Fruit fly (Drosophila melanogaster) whole organism, embryonic: ENCODE data around the gene CG11698.
A peak's percentile ranks its signal among the peaks of the same experiment; 100 is the strongest.

Experiments
- Aef1 ChIP-seq: fragments of 200-800 bp; sonication (Bioruptor generic); IDR thresholded peaks from 3 replicates; pipeline ENCODE4 v1.3.6; 2022; ENCODE audit warnings: missing biosample characterization, missing genetic modification characterization
- CG10366 ChIP-seq: fragments of 200-800 bp; sonication (Bioruptor generic); IDR thresholded peaks from 2 replicates; pipeline ENCODE4 v1.3.6; 2022; ENCODE audit warnings: missing biosample characterization, missing genetic modification characterization
- CG10565 ChIP-seq: fragments of 200-800 bp; sonication (Bioruptor generic); optimal IDR thresholded peaks from 3 replicates; lab custom pipeline; 2016; ENCODE audit warnings: missing biosample characterization, mild to moderate bottlenecking, missing genetic modification characterization
- CG10979 ChIP-seq: fragments of 200-800 bp; sonication (Bioruptor generic); optimal IDR thresholded peaks from 2 replicates; lab custom pipeline; 2018; ENCODE audit warnings: missing biosample characterization, mild to moderate bottlenecking, missing genetic modification characterization, moderate library complexity
- CG11247 ChIP-seq: fragments of 200-800 bp; sonication (Bioruptor generic); IDR thresholded peaks from 2 replicates; pipeline ENCODE4 v1.3.6; 2022; ENCODE audit warnings: missing biosample characterization, missing genetic modification characterization
- CG13287 ChIP-seq: fragments of 200-800 bp; sonication (Bioruptor generic); IDR thresholded peaks from 2 replicates; pipeline ENCODE4 v1.3.6; 2022; ENCODE audit warnings: missing biosample characterization, missing genetic modification characterization; ENCODE audit not compliant: partially characterized antibody
- CG13624 ChIP-seq: fragments of 200-800 bp; sonication (Bioruptor generic); optimal IDR thresholded peaks from 2 replicates; lab custom pipeline; 2016; ENCODE audit warnings: missing biosample characterization, missing genetic modification characterization
- CG15479 ChIP-seq: fragments of 200-800 bp; sonication (Bioruptor generic); optimal IDR thresholded peaks from 3 replicates; lab custom pipeline; 2019; ENCODE audit warnings: missing biosample characterization, mild to moderate bottlenecking, missing genetic modification characterization, moderate library complexity
- CG17612 ChIP-seq: fragments of 200-800 bp; sonication (Bioruptor generic); IDR thresholded peaks from 2 replicates; pipeline ENCODE4 v1.3.6; 2022; ENCODE audit warnings: missing biosample characterization, missing genetic modification characterization
- CG1792 ChIP-seq: fragments of 200-800 bp; sonication (Bioruptor generic); optimal IDR thresholded peaks from 2 replicates; lab custom pipeline; 2016; ENCODE audit warnings: missing biosample characterization, missing genetic modification characterization
- CG2199 ChIP-seq: fragments of 200-800 bp; sonication (Bioruptor generic); IDR thresholded peaks from 3 replicates; pipeline ENCODE4 v1.3.6; 2022; ENCODE audit warnings: missing biosample characterization, missing genetic modification characterization
- CG30431 ChIP-seq: fragments of 200-800 bp; sonication (Bioruptor generic); optimal IDR thresholded peaks from 2 replicates; lab custom pipeline; 2017; ENCODE audit warnings: missing biosample characterization, missing genetic modification characterization
- CG33557 ChIP-seq: fragments of 200-800 bp; sonication (Bioruptor generic); optimal IDR thresholded peaks from 2 replicates; lab custom pipeline; 2019; ENCODE audit warnings: missing biosample characterization, mild to moderate bottlenecking, missing genetic modification characterization, moderate library complexity
- CG34376 ChIP-seq: fragments of 200-800 bp; sonication (Bioruptor generic); optimal IDR thresholded peaks from 2 replicates; lab custom pipeline; 2018; ENCODE audit warnings: missing biosample characterization, mild to moderate bottlenecking, missing genetic modification characterization
- CG34422 ChIP-seq: fragments of 200-800 bp; sonication (Bioruptor generic); IDR thresholded peaks from 3 replicates; pipeline ENCODE4 v1.3.6; 2022; ENCODE audit warnings: missing biosample characterization, missing genetic modification characterization
- CG4730 ChIP-seq: fragments of 200-800 bp; sonication (Bioruptor generic); IDR thresholded peaks from 2 replicates; pipeline ENCODE4 v1.3.6; 2022; ENCODE audit warnings: missing biosample characterization, missing genetic modification characterization
- Dbx ChIP-seq: fragments of 200-800 bp; sonication (Bioruptor generic); IDR thresholded peaks from 3 replicates; pipeline ENCODE4 v1.3.6; 2022; ENCODE audit warnings: missing biosample characterization, missing genetic modification characterization
- Elba2 ChIP-seq: fragments of 200-800 bp; sonication (Bioruptor generic); optimal IDR thresholded peaks from 3 replicates; lab custom pipeline; 2016; ENCODE audit warnings: missing biosample characterization, missing genetic modification characterization
- Ets65A ChIP-seq: fragments of 200-800 bp; sonication (Bioruptor generic); peaks from one replicate; lab custom pipeline; 2016; ENCODE audit warnings: missing biosample characterization, missing genetic modification characterization
- HmgZ ChIP-seq: fragments of 200-800 bp; sonication (Bioruptor generic); optimal IDR thresholded peaks from 2 replicates; lab custom pipeline; 2018; ENCODE audit warnings: missing biosample characterization, mild to moderate bottlenecking, missing genetic modification characterization
- Hr3 ChIP-seq: fragments of 200-800 bp; sonication (Bioruptor generic); optimal IDR thresholded peaks from 3 replicates; lab custom pipeline; 2016; ENCODE audit warnings: missing biosample characterization, missing genetic modification characterization
- MBD-R2 ChIP-seq: fragments of 200-800 bp; sonication (Bioruptor generic); IDR thresholded peaks from 2 replicates; pipeline ENCODE4 v1.3.6; 2022; ENCODE audit warnings: missing biosample characterization, missing genetic modification characterization
- Nf-YA ChIP-seq: fragments of 200-800 bp; sonication (Bioruptor generic); IDR thresholded peaks from 2 replicates; pipeline ENCODE4 v1.3.6; 2022; ENCODE audit warnings: missing biosample characterization, missing genetic modification characterization
- Oaz ChIP-seq: fragments of 200-800 bp; sonication (Bioruptor generic); IDR thresholded peaks from 2 replicates; pipeline ENCODE4 v1.3.6; 2022; ENCODE audit warnings: missing biosample characterization, missing genetic modification characterization
- Pdp1 ChIP-seq, 2 experiments: fragments of 200-800 bp; sonication (Bioruptor generic); optimal IDR thresholded peaks; 3 replicates each; lab custom pipeline; 2016; ENCODE audit warnings: missing biosample characterization in 2 of 2, missing genetic modification characterization in 2 of 2, mild to moderate bottlenecking in 1 of 2, moderate library complexity in 1 of 2
- Rfx ChIP-seq: fragments of 200-800 bp; sonication (Bioruptor generic); IDR thresholded peaks from 2 replicates; pipeline ENCODE4 v1.3.6; 2022; ENCODE audit warnings: missing biosample characterization, missing genetic modification characterization
- Xrp1 ChIP-seq: fragments of 200-800 bp; sonication (Bioruptor generic); IDR thresholded peaks from 2 replicates; pipeline ENCODE4 v1.3.6; 2022; ENCODE audit warnings: missing biosample characterization, missing genetic modification characterization
- ash1 ChIP-seq: fragments of 200-800 bp; sonication (Bioruptor generic); optimal IDR thresholded peaks from 2 replicates; lab custom pipeline; 2018; ENCODE audit warnings: missing biosample characterization, mild to moderate bottlenecking, missing genetic modification characterization
- cas ChIP-seq: fragments of 200-800 bp; sonication (Bioruptor generic); IDR thresholded peaks from 2 replicates; pipeline ENCODE4 v1.3.6; 2022; ENCODE audit warnings: missing biosample characterization, missing genetic modification characterization
- chinmo ChIP-seq: fragments of 200-800 bp; sonication (Bioruptor generic); IDR thresholded peaks from 4 replicates; pipeline ENCODE4 v1.3.6; 2022; ENCODE audit warnings: missing biosample characterization, missing genetic modification characterization; ENCODE audit not compliant: partially characterized antibody
- crp ChIP-seq, 2 experiments: fragments of 200-800 bp; sonication (Bioruptor generic); optimal IDR thresholded peaks; 2 replicates in 1 of 2; 3 replicates in 1 of 2; lab custom pipeline; 2017; ENCODE audit warnings: missing biosample characterization in 2 of 2, missing genetic modification characterization in 2 of 2, mild to moderate bottlenecking in 1 of 2, moderate library complexity in 1 of 2
- dimm ChIP-seq: fragments of 200-800 bp; sonication (Bioruptor generic); IDR thresholded peaks from 2 replicates; pipeline ENCODE4 v1.3.6; 2022; ENCODE audit warnings: missing biosample characterization, missing genetic modification characterization
- fd102C ChIP-seq: fragments of 200-800 bp; sonication (Bioruptor generic); optimal IDR thresholded peaks from 2 replicates; lab custom pipeline; 2018; ENCODE audit warnings: missing biosample characterization, mild to moderate bottlenecking, missing genetic modification characterization, moderate library complexity
- jigr1 ChIP-seq: fragments of 200-800 bp; sonication (Bioruptor generic); IDR thresholded peaks from 3 replicates; pipeline ENCODE4 v1.3.6; 2022; ENCODE audit warnings: missing biosample characterization, missing genetic modification characterization
- lilli ChIP-seq: fragments of 200-800 bp; sonication (Bioruptor generic); optimal IDR thresholded peaks from 3 replicates; lab custom pipeline; 2016; ENCODE audit warnings: missing biosample characterization, missing genetic modification characterization
- maf-S ChIP-seq: fragments of 200-800 bp; sonication (Bioruptor generic); optimal IDR thresholded peaks from 2 replicates; lab custom pipeline; 2016; ENCODE audit warnings: missing biosample characterization, missing genetic modification characterization
- nom ChIP-seq: fragments of 200-800 bp; sonication (Bioruptor generic); optimal IDR thresholded peaks from 2 replicates; lab custom pipeline; 2017; ENCODE audit warnings: missing biosample characterization, missing genetic modification characterization, mild to moderate bottlenecking, moderate library complexity, missing genetic modification reagents
- phol ChIP-seq: fragments of 200-800 bp; sonication (Bioruptor generic); optimal IDR thresholded peaks from 3 replicates; lab custom pipeline; 2018; ENCODE audit warnings: missing biosample characterization, mild to moderate bottlenecking, missing genetic modification characterization, moderate library complexity
- prd ChIP-seq, 3 experiments: fragments of >200 bp in 2 of 3; fragments of 200-800 bp in 1 of 3; sonication (Bioruptor generic) in 1 of 3; optimal IDR thresholded peaks in 2 of 3; IDR thresholded peaks in 1 of 3; 2 replicates in 2 of 3; 3 replicates in 1 of 3; pipeline versions ENCODE4 v1.3.6 to Lab custom; 2017 to 2022; ENCODE audit warnings: missing biosample characterization in 1 of 3, missing genetic modification characterization in 1 of 3
- row ChIP-seq: fragments of 200-800 bp; sonication (Bioruptor generic); IDR thresholded peaks from 3 replicates; pipeline ENCODE4 v1.3.6; 2022; ENCODE audit warnings: missing biosample characterization, missing genetic modification characterization
- schlank ChIP-seq: fragments of 200-800 bp; sonication (Bioruptor generic); optimal IDR thresholded peaks from 2 replicates; lab custom pipeline; 2018; ENCODE audit warnings: missing biosample characterization, mild to moderate bottlenecking, missing genetic modification characterization
- sisA ChIP-seq: fragments of 200-800 bp; sonication (Bioruptor generic); IDR thresholded peaks from 2 replicates; pipeline ENCODE4 v1.3.6; 2022; ENCODE audit warnings: missing biosample characterization, missing genetic modification characterization
- sna ChIP-seq: fragments of 200-800 bp; sonication (Bioruptor generic); IDR thresholded peaks from 2 replicates; pipeline ENCODE4 v1.3.6; 2022; ENCODE audit warnings: missing biosample characterization, missing genetic modification characterization; ENCODE audit not compliant: partially characterized antibody
- so ChIP-seq: fragments of 200-800 bp; sonication (Bioruptor generic); IDR thresholded peaks from 3 replicates; pipeline ENCODE4 v1.3.6; 2022; ENCODE audit warnings: missing biosample characterization, missing genetic modification characterization
- sob ChIP-seq: fragments of 200-800 bp; sonication (Bioruptor generic); IDR thresholded peaks from 2 replicates; pipeline ENCODE4 v1.3.6; 2022; ENCODE audit warnings: missing biosample characterization, missing genetic modification characterization
- tna ChIP-seq: fragments of 200-800 bp; sonication (Bioruptor generic); IDR thresholded peaks from 2 replicates; pipeline ENCODE4 v1.3.6; 2022; ENCODE audit warnings: missing biosample characterization, missing genetic modification characterization; ENCODE audit not compliant: partially characterized antibody
- zen ChIP-seq: fragments of 200-800 bp; sonication (Bioruptor generic); optimal IDR thresholded peaks from 3 replicates; lab custom pipeline; 2018; ENCODE audit warnings: missing biosample characterization, mild to moderate bottlenecking, missing genetic modification characterization, moderate library complexity

Gene CG11698

DNA sequence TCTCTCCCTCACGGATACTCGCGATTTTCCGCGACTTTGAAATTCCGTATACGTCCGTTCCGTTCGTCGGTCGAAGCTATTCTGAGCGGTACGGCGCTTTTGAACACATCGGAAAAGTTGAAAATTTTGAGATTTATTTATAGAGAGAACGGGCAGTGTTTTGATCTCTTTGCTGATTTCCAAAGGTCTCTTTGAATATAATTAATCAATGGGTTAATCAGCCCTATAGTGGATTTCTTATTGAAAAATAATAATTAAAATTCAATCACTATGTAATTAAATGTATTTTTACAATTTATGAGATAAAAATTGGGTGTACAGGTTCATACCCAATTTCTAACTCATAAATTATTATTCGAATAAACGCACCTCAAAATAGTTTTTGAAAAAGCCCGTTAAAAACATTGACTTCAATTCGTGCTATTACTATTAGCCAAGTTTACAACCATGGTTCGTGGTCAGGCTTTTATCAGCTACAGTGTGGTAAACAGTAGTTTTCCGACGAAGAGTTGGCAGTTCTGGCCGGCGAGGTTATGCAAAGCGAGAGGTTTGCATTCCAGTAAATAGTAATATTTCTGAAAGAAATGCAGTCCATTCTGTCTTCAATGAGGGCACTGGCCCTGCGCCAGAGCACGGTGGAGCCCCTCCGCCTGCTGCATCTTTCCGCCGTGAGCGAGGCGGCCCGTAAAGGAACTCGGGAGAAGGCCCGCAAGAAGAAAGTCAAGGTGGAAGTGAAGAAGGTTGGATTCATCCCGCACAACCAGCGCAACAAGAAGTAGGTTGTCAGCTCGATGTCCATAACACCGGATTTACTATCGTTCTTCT is 10.8 kb upstream of the CG11698 start, which contains the start of the genes CG9626 and mRpL1 (continued):
- TF ChIP-seq Hr3 (no peak), row (no peak), Oaz (no peak), jigr1 (no peak)

DNA sequence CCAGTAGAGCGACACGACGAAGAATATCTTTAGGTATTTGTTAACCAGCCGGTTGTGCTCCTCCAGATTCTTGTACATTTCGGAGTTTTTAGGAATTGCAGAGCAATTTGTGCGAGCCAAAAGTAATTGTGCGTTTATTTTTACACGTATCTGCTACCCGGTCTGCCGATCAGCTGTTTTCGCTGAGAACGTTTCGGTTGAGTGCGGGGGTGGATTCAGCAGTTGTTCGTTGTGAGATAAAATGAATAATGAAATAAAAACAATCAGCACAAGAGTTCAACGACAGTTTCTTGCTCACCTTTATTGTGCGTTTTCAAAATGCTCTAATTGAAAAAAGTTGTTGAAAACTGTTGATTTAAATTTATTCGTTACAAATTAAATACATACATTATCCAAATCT is 8.1 kb upstream of the CG11698 start, which contains the start of gene nac:
Gene nac (minus strand): TSS at position 176 of the 400 bp plus-strand sequence.
- no peak for TF ChIP-seq sisA (GFP tag; lab: Robert Waterston, UW)
- peak; percentile 11 for TF ChIP-seq Ets65A (GFP tag; lab: Kevin White, UChicago)
- TF ChIP-seq CG34422 (GFP tag; lab: Robert Waterston, UW), result peak; percentile 61; the same call in 2 of the 3 replicates
- no peak for TF ChIP-seq CG10565 (GFP tag; lab: Kevin White, UChicago)
- TF ChIP-seq Dbx (GFP tag; lab: Robert Waterston, UW), result 0 out of 3 replicates have a peak, but pooled peaks have one; percentile 36
- TF ChIP-seq Elba2 (GFP tag; lab: Kevin White, UChicago), result no peak
- no peak for TF ChIP-seq cas
- TF ChIP-seq lilli (GFP tag; lab: Kevin White, UChicago), result peak; percentile 41
- TF ChIP-seq CG15479 (GFP tag; lab: Kevin White, UChicago), result peak; percentile 19
- no peak for TF ChIP-seq Aef1 (GFP tag; lab: Robert Waterston, UW)
- peak; percentile 38; the same call in 1 of the 2 replicates for TF ChIP-seq CG11247 (GFP tag; lab: Robert Waterston, UW)
- TF ChIP-seq CG13287 (GFP tag; lab: Robert Waterston, UW), result peak; percentile 35
- peak; percentile 79 for TF ChIP-seq MBD-R2 (GFP tag; lab: Robert Waterston, UW)
- peak; percentile 40; the same call in 1 of the 2 replicates for TF ChIP-seq Rfx
- TF ChIP-seq fd102C, result no peak
- TF ChIP-seq CG34376 (GFP tag; lab: Kevin White, UChicago), result peak; percentile 65
- peak in 1 of 2 experiments; percentile 21 for TF ChIP-seq Pdp1 (GFP tag; optimal IDR thresholded peaks at IDR 0.05; lab: Kevin White, UChicago)
- TF ChIP-seq Xrp1 (GFP tag; lab: Robert Waterston, UW), result peak; percentile 24; the same call in 1 of the 2 replicates
- TF ChIP-seq phol (tag; lab: Kevin White, UChicago), result no peak
- TF ChIP-seq crp (GFP tag; optimal IDR thresholded peaks at IDR 0.05; lab: Kevin White, UChicago), result peak; percentile 65 to 90
- TF ChIP-seq CG2199 (GFP tag; lab: Robert Waterston, UW), result peak; percentile 26; the same call in 1 of the 3 replicates
- TF ChIP-seq nom (GFP tag; lab: Kevin White, UChicago), result peak; percentile 6
- no peak for TF ChIP-seq dimm (GFP tag; lab: Robert Waterston, UW)
- no peak for TF ChIP-seq CG10979 (tag; lab: Kevin White, UChicago)
- TF ChIP-seq Nf-YA (GFP tag; lab: Robert Waterston, UW), result no peak
- peak; percentile 28 for TF ChIP-seq CG13624
- TF ChIP-seq CG30431 (GFP tag; lab: Kevin White, UChicago), result no peak
- no peak for TF ChIP-seq schlank (tag; lab: Kevin White, UChicago)
- 0 out of 3 replicates have a peak, but pooled peaks have one; percentile 12 for TF ChIP-seq so
- TF ChIP-seq HmgZ (tag; lab: Kevin White, UChicago), result peak; percentile 41
- 0 out of 2 replicates have a peak, but pooled peaks have one; percentile 20 for TF ChIP-seq CG10366 (GFP tag; lab: Robert Waterston, UW)
- no peak for TF ChIP-seq CG1792 (GFP tag; lab: Kevin White, UChicago)
- TF ChIP-seq row, result peak; percentile 94
- TF ChIP-seq CG33557, result no peak
- no peak for TF ChIP-seq tna
- TF ChIP-seq prd (optimal IDR thresholded peaks at IDR 0.05; lab: Kevin White, UChicago), result no peak
- no peak for TF ChIP-seq prd (GFP tag; IDR thresholded peaks at IDR 0.05; lab: Robert Waterston, UW)
- no peak for TF ChIP-seq chinmo (GFP tag; lab: Robert Waterston, UW)
- TF ChIP-seq CG4730 (GFP tag; lab: Robert Waterston, UW), result no peak
- TF ChIP-seq zen, result peak; percentile 33
- no peak for TF ChIP-seq CG17612 (GFP tag; lab: Robert Waterston, UW)
- TF ChIP-seq ash1, result no peak
- 0 out of 2 replicates have a peak, but pooled peaks have one; percentile 16 for TF ChIP-seq sna (GFP tag; lab: Robert Waterston, UW)
- 0 out of 2 replicates have a peak, but pooled peaks have one; percentile 14 for TF ChIP-seq sob (GFP tag; lab: Robert Waterston, UW)
- TF ChIP-seq maf-S (GFP tag; lab: Kevin White, UChicago), result no peak
